Fruit fly (Drosophila melanogaster): Measurements from ENCODE around the gene CG6340.

dm6 chrX:15443502-15443901 is 38.7 kb upstream of the CG6340 start:
- TF ChIP-seq psq (optimal IDR thresholded peaks at IDR 0.05), result no peak
- no peak for TF ChIP-seq h (optimal IDR thresholded peaks at IDR 0.05)
- TF ChIP-seq Myc (optimal IDR thresholded peaks at IDR 0.05), result no peak
- TF ChIP-seq ttk (optimal IDR thresholded peaks at IDR 0.05), result no peak
